Fruit fly (Drosophila melanogaster) whole organism, adult: ENCODE results near the gene Fitm.

ENCODE experiments used
- CG11617 ChIP-seq: fragments of 200-800 bp; sonication (Bioruptor generic); optimal IDR thresholded peaks from 2 replicates; lab custom pipeline; 2017; ENCODE audit warnings: mild to moderate bottlenecking, missing biosample characterization, missing genetic modification reagents, missing genetic modification characterization
- CG33017 ChIP-seq: fragments of 200-800 bp; sonication (Bioruptor generic); optimal IDR thresholded peaks from 2 replicates; lab custom pipeline; 2018; ENCODE audit warnings: missing biosample characterization, mild to moderate bottlenecking, missing genetic modification characterization, moderate library complexity
- CG5204 ChIP-seq: fragments of 200-800 bp; sonication (Bioruptor generic); optimal IDR thresholded peaks from 2 replicates; lab custom pipeline; 2016; ENCODE audit warnings: missing biosample characterization, missing genetic modification characterization
- CG7045 ChIP-seq: fragments of 200-800 bp; sonication (Bioruptor generic); optimal IDR thresholded peaks from 2 replicates; lab custom pipeline; 2017; ENCODE audit warnings: missing biosample characterization, mild to moderate bottlenecking, missing genetic modification characterization
- CG7101 ChIP-seq: fragments of 200-800 bp; sonication (Bioruptor generic); optimal IDR thresholded peaks from 2 replicates; lab custom pipeline; 2018; ENCODE audit warnings: missing biosample characterization, mild to moderate bottlenecking, missing genetic modification characterization, moderate library complexity
- Clk ChIP-seq: fragments of 200-800 bp; sonication (Bioruptor generic); optimal IDR thresholded peaks from 2 replicates; lab custom pipeline; 2017; ENCODE audit warnings: missing biosample characterization, missing genetic modification characterization
- Crg-1 ChIP-seq: fragments of 200-800 bp; sonication (Bioruptor generic); optimal IDR thresholded peaks from 2 replicates; lab custom pipeline; 2016; ENCODE audit warnings: missing biosample characterization, missing genetic modification characterization
- bab1 ChIP-seq: fragments of 200-800 bp; sonication (Bioruptor generic); optimal IDR thresholded peaks from 3 replicates; lab custom pipeline; 2019; ENCODE audit warnings: missing biosample characterization, mild to moderate bottlenecking, missing genetic modification characterization, moderate library complexity
- cnc ChIP-seq, 2 experiments: fragments of >200 bp; optimal IDR thresholded peaks; 2 replicates each; lab custom pipeline; 2017
- kay ChIP-seq: fragments of 200-800 bp; sonication (Bioruptor generic); peaks from one replicate; lab custom pipeline; 2016; ENCODE audit warnings: missing biosample characterization, missing genetic modification characterization, borderline replicate concordance

DNA sequence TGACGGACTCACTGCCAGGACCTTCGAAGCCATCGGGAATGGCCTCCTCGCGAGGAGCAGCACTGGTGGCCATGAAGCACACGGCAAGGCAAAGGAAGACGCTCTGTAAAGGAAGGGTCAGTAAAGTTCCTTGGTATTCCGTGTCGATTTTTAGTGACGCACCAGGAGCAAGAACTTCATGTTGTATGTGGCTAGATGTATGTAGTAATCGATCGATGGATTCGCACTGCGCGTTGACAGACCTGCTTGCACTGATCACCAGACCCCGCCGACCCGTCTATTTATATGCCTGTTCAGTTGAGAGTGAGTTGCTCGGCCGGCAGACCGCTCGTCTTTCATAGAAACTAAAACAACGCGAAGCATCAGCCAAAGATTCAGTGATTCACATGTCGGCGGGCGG is 12.9 kb downstream of the Fitm start, which contains the start of gene CG15213:
- TF ChIP-seq Crg-1 (GFP tag; lab: Kevin White, UChicago) (no peak), kay (GFP tag; lab: Kevin White, UChicago) (no peak), Clk (GFP tag; lab: Kevin White, UChicago) (no peak), CG33017 (no peak), CG5204 (GFP tag; lab: Kevin White, UChicago) (no peak), CG11617 (no peak), CG7045 (GFP tag; lab: Kevin White, UChicago) (no peak), bab1 (no peak), CG7101 (tag; lab: Kevin White, UChicago) (no peak), cnc (optimal IDR thresholded peaks at IDR 0.05; lab: Kevin White, UChicago) (no peak)
